Fruit fly (Drosophila melanogaster): ENCODE results near the gene CG2861.
A peak's percentile ranks its signal among the peaks of the same experiment; 100 is the strongest.

CG2861 gene

DNA sequence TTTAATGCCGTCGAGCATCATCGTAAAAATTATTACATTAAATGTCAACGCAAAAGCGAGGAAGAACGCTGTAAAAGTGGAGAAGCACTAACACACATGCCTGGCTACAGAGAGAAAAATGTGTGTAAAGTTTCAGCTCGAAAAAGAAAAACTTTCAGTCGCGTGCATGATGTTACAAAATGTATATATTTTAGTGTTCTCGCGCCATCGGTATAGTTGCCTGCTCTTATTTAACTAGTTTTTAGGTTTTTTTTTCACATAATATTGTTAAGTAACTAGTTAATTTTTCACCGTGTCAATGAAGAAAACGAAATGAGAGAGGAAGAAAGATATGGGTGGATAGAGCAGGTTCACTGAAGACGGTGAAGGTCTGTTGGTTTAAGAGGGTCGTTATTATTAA is 44.7 kb upstream of the CG2861 start (continued):
- TF ChIP-seq ttk (GFP tag; IDR thresholded peaks at IDR 0.05) (0 out of 2 replicates have a peak, but pooled peaks have one; percentile 8), CG7987 (GFP tag; optimal IDR thresholded peaks at IDR 0.05) (no peak), z (GFP tag; IDR thresholded peaks at IDR 0.05) (no peak), Meics (GFP tag; optimal IDR thresholded peaks at IDR 0.05) (peak; percentile 18), CG14710 (tag; optimal IDR thresholded peaks at IDR 0.05) (no peak), CG18619 (GFP tag; optimal IDR thresholded peaks at IDR 0.05) (peak; percentile 22), CG13123 (GFP tag; optimal IDR thresholded peaks at IDR 0.05) (no peak), CG4424 (GFP tag; optimal IDR thresholded peaks at IDR 0.05) (no peak), CG31365 (tag; optimal IDR thresholded peaks at IDR 0.05) (no peak), H15 (GFP tag; IDR thresholded peaks at IDR 0.05) (no peak), Camta (GFP tag; optimal IDR thresholded peaks at IDR 0.05) (no peak), gcm2 (GFP tag; optimal IDR thresholded peaks at IDR 0.05) (no peak), Hmr (GFP tag; optimal IDR thresholded peaks at IDR 0.05) (peak; percentile 38), CG7745 (tag; optimal IDR thresholded peaks at IDR 0.05) (no peak), CG9727 (GFP tag; optimal IDR thresholded peaks at IDR 0.05) (no peak), NfI (GFP tag; optimal IDR thresholded peaks at IDR 0.05) (peak; percentile 66), Blimp-1 (GFP tag; optimal IDR thresholded peaks at IDR 0.05) (peak; percentile 2), tgo (GFP tag; IDR thresholded peaks at IDR 0.05) (no peak; the same call in 2 of the 3 replicates), Stat92E (GFP tag; optimal IDR thresholded peaks at IDR 0.05) (no peak), CG1792 (GFP tag; optimal IDR thresholded peaks at IDR 0.05) (no peak), row (GFP tag; IDR thresholded peaks at IDR 0.05) (no peak), Ravus (GFP tag; IDR thresholded peaks at IDR 0.05) (no peak), CG10959 (GFP tag; IDR thresholded peaks at IDR 0.05) (no peak), CG34224 (GFP tag; IDR thresholded peaks at IDR 0.05; ENCODE audit: partially characterized antibody) (no peak), dati (GFP tag; IDR thresholded peaks at IDR 0.05) (no peak)

dm6 chrX:4840548-4841098 is 36.0 kb upstream of the CG2861 start, which contains the start of gene CG42594:
TSS of gene CG42594 (plus strand) at chrX:4840833.
- peak in 1 of 2 experiments; percentile 3 for TF ChIP-seq Trl (optimal IDR thresholded peaks at IDR 0.05)
- no peak for TF ChIP-seq Trl (GFP tag; optimal IDR thresholded peaks at IDR 0.05)
- no peak for TF ChIP-seq CG42726 (GFP tag; IDR thresholded peaks at IDR 0.05; ENCODE audit: partially characterized antibody)
- TF ChIP-seq Jarid2 (GFP tag; optimal IDR thresholded peaks at IDR 0.05): peak; percentile 57
- TF ChIP-seq lab (GFP tag; optimal IDR thresholded peaks at IDR 0.05): no peak
- no peak for TF ChIP-seq dysf (GFP tag; IDR thresholded peaks at IDR 0.05)
- TF ChIP-seq CG18262 (tag; optimal IDR thresholded peaks at IDR 0.05): no peak
- TF ChIP-seq ATbp (GFP tag; optimal IDR thresholded peaks at IDR 0.05): no peak
- peak; percentile 74 for TF ChIP-seq scrt (GFP tag; optimal IDR thresholded peaks at IDR 0.05)
- TF ChIP-seq CG3838 (GFP tag; optimal IDR thresholded peaks at IDR 0.05): no peak
- TF ChIP-seq Gug (GFP tag; IDR thresholded peaks at IDR 0.05): no peak
- no peak for TF ChIP-seq CG32532 (GFP tag; IDR thresholded peaks at IDR 0.05)
- peak; percentile 65 for TF ChIP-seq CG3163 (GFP tag; optimal IDR thresholded peaks at IDR 0.05)
- TF ChIP-seq CG16779 (GFP tag; IDR thresholded peaks at IDR 0.05): 0 out of 2 replicates have a peak, but pooled peaks have one; percentile 12
- no peak for TF ChIP-seq caup (GFP tag; optimal IDR thresholded peaks at IDR 0.05; ENCODE audit: severe bottlenecking)
- no peak for TF ChIP-seq Adf1 (GFP tag; IDR thresholded peaks at IDR 0.05)
- no peak for TF ChIP-seq CG2712 (tag; optimal IDR thresholded peaks at IDR 0.05)
- TF ChIP-seq ci (GFP tag; IDR thresholded peaks at IDR 0.05): 0 out of 3 replicates have a peak, but pooled peaks have one; percentile 21
- TF ChIP-seq CG2199 (GFP tag; IDR thresholded peaks at IDR 0.05): no peak
- no peak for TF ChIP-seq CG6791 (GFP tag; IDR thresholded peaks at IDR 0.05; ENCODE audit: partially characterized antibody)
- TF ChIP-seq Hey (tag; optimal IDR thresholded peaks at IDR 0.05): no peak
- no peak for TF ChIP-seq CG8281 (tag; optimal IDR thresholded peaks at IDR 0.05)
- no peak for TF ChIP-seq Mad (GFP tag; optimal IDR thresholded peaks at IDR 0.05)
- peak; percentile 59 for TF ChIP-seq Ets65A (GFP tag)
- no peak for TF ChIP-seq CG12155 (GFP tag; optimal IDR thresholded peaks at IDR 0.05)
- no peak for TF ChIP-seq CG2116 (GFP tag; optimal IDR thresholded peaks at IDR 0.05)
- TF ChIP-seq Deaf1 (tag; optimal IDR thresholded peaks at IDR 0.05): peak; percentile 91
